Worm (Caenorhabditis elegans) whole organism, young adult: ENCODE results near the gene skih-2.

Experiments used
- B0261.1 ChIP-seq: sonication (generic microtip); optimal IDR thresholded peaks from 2 replicates; lab custom pipeline; 2016; ENCODE audit warnings: mild to moderate bottlenecking, missing genetic modification characterization, moderate library complexity, missing compliant biosample characterization
- C17E4.6 ChIP-seq: fragments of 200-800 bp; sonication (Bioruptor generic); IDR thresholded peaks from 2 replicates; pipeline ENCODE4 v1.3.6; 2022; ENCODE audit warnings: missing genetic modification reagents, missing genetic modification characterization, missing compliant biosample characterization
- T07F8.4 ChIP-seq: sonication (generic microtip); optimal IDR thresholded peaks from 2 replicates; lab custom pipeline; 2016; ENCODE audit warnings: mild to moderate bottlenecking, missing genetic modification characterization, moderate library complexity, missing compliant biosample characterization
- ZK185.1 ChIP-seq: sonication (generic microtip); optimal IDR thresholded peaks from 2 replicates; lab custom pipeline; 2016; ENCODE audit warnings: mild to moderate bottlenecking, missing genetic modification characterization, missing compliant biosample characterization; ENCODE audit not compliant: poor library complexity, severe bottlenecking
- atf-7 ChIP-seq: sonication (generic microtip); optimal IDR thresholded peaks from 2 replicates; lab custom pipeline; 2017; ENCODE audit warnings: mild to moderate bottlenecking, missing genetic modification characterization, missing compliant biosample characterization
- attf-6 ChIP-seq: fragments of 200-800 bp; sonication (Bioruptor generic); IDR thresholded peaks from 2 replicates; pipeline ENCODE4 v1.3.6; 2022; ENCODE audit warnings: missing genetic modification reagents, missing genetic modification characterization, missing compliant biosample characterization
- cebp-1 ChIP-seq, 2 experiments: fragments of 200-800 bp in 1 of 2; sonication (Bioruptor generic) in 1 of 2; sonication (generic microtip) in 1 of 2; IDR thresholded peaks in 1 of 2; optimal IDR thresholded peaks in 1 of 2; 2 replicates each; pipeline versions ENCODE4 v1.3.6 to Lab custom; 2017 to 2022; ENCODE audit warnings: missing compliant biosample characterization in 2 of 2, missing genetic modification characterization in 2 of 2, mild to moderate bottlenecking in 1 of 2, missing genetic modification reagents in 1 of 2, moderate library complexity in 1 of 2
- ceh-79 ChIP-seq: sonication (generic microtip); optimal IDR thresholded peaks from 2 replicates; lab custom pipeline; 2017; ENCODE audit warnings: mild to moderate bottlenecking, missing genetic modification characterization, missing compliant biosample characterization
- chd-7 ChIP-seq: sonication (generic microtip); optimal IDR thresholded peaks from 2 replicates; lab custom pipeline; 2016; ENCODE audit warnings: mild to moderate bottlenecking, missing genetic modification characterization, moderate library complexity, missing compliant biosample characterization
- die-1 ChIP-seq: sonication (generic microtip); optimal IDR thresholded peaks from 2 replicates; lab custom pipeline; 2016; ENCODE audit warnings: missing genotype, mild to moderate bottlenecking, missing genetic modification characterization, missing compliant biosample characterization
- dox-1 ChIP-seq: fragments of 200-800 bp; sonication (Bioruptor generic); IDR thresholded peaks from 2 replicates; pipeline ENCODE4 v1.3.6; 2022; ENCODE audit warnings: missing genetic modification reagents, missing genetic modification characterization, missing compliant biosample characterization
- dpl-1 ChIP-seq: fragments of 150-350 bp; optimal IDR thresholded peaks from 2 replicates; lab custom pipeline; 2014; ENCODE audit warnings: missing biosample characterization, missing genetic modification reagents, missing genetic modification characterization
- ekl-4 ChIP-seq: fragments of 200-800 bp; sonication (Bioruptor generic); IDR thresholded peaks from 2 replicates; pipeline ENCODE4 v1.3.6; 2022; ENCODE audit warnings: missing genetic modification reagents, missing genetic modification characterization, missing compliant biosample characterization
- gei-17 ChIP-seq: fragments of 200-800 bp; sonication (Bioruptor generic); optimal IDR thresholded peaks from 2 replicates; lab custom pipeline; 2018; ENCODE audit warnings: mild to moderate bottlenecking, missing genetic modification characterization, missing compliant biosample characterization
- him-1 ChIP-seq: sonication (generic microtip); optimal IDR thresholded peaks from 2 replicates; lab custom pipeline; 2016; ENCODE audit warnings: missing genotype, missing genetic modification reagents, missing genetic modification characterization, missing compliant biosample characterization
- hmg-20 ChIP-seq: fragments of 200-800 bp; sonication (Bioruptor generic); IDR thresholded peaks from 2 replicates; pipeline ENCODE4 v1.3.6; 2022; ENCODE audit warnings: missing genetic modification reagents, missing genetic modification characterization, missing compliant biosample characterization
- hrde-1 ChIP-seq: sonication (generic microtip); optimal IDR thresholded peaks from 2 replicates; lab custom pipeline; 2016; ENCODE audit warnings: missing genetic modification characterization, mild to moderate bottlenecking, missing compliant biosample characterization, moderate library complexity, missing genotype, missing genetic modification reagents, borderline replicate concordance
- hsf-1 ChIP-seq: fragments of 200-800 bp; sonication (Bioruptor generic); IDR thresholded peaks from 2 replicates; pipeline ENCODE4 v1.3.6; 2022; ENCODE audit warnings: missing genetic modification reagents, missing genetic modification characterization, missing compliant biosample characterization
- lag-1 ChIP-seq: fragments of 200-800 bp; sonication (Bioruptor generic); IDR thresholded peaks from 2 replicates; pipeline ENCODE4 v1.3.6; 2022; ENCODE audit warnings: missing genetic modification reagents, missing genetic modification characterization, missing compliant biosample characterization
- lin-54 ChIP-seq: fragments of 200-800 bp; sonication (Bioruptor generic); optimal IDR thresholded peaks from 2 replicates; lab custom pipeline; 2018; ENCODE audit warnings: mild to moderate bottlenecking, missing genetic modification characterization, missing compliant biosample characterization
- lir-1 ChIP-seq: fragments of 200-800 bp; sonication (Bioruptor generic); conservative IDR thresholded peaks from 2 replicates; pipeline ENCODE4 v1.3.6; 2022; ENCODE audit warnings: missing genetic modification reagents, missing genetic modification characterization, missing compliant biosample characterization
- lsy-27 ChIP-seq: sonication (generic microtip); optimal IDR thresholded peaks from 2 replicates; lab custom pipeline; 2017; ENCODE audit warnings: missing genetic modification characterization, mild to moderate bottlenecking, missing compliant biosample characterization, antibody characterized with exemption, missing genotype, borderline replicate concordance; ENCODE audit not compliant: insufficient read depth
- madf-10 ChIP-seq: sonication (generic microtip); optimal IDR thresholded peaks from 2 replicates; lab custom pipeline; 2016; ENCODE audit warnings: mild to moderate bottlenecking, missing genetic modification characterization, missing compliant biosample characterization
- madf-3 ChIP-seq: fragments of 200-800 bp; sonication (Bioruptor generic); IDR thresholded peaks from 2 replicates; pipeline ENCODE4 v1.3.6; 2022; ENCODE audit warnings: missing genetic modification reagents, missing genetic modification characterization, missing compliant biosample characterization
- madf-6 ChIP-seq: fragments of 200-800 bp; sonication (Bioruptor generic); IDR thresholded peaks from 2 replicates; pipeline ENCODE4 v1.3.6; 2022; ENCODE audit warnings: missing genetic modification reagents, missing genetic modification characterization, missing compliant biosample characterization
- mcd-1 ChIP-seq: fragments of 200-800 bp; sonication (Bioruptor generic); IDR thresholded peaks from 2 replicates; pipeline ENCODE4 v1.3.6; 2022; ENCODE audit warnings: missing genetic modification reagents, missing genetic modification characterization, missing compliant biosample characterization
- nhr-120 ChIP-seq: fragments of 200-800 bp; sonication (Bioruptor generic); IDR thresholded peaks from 2 replicates; pipeline ENCODE4 v1.3.6; 2022; ENCODE audit warnings: missing genetic modification characterization, missing compliant biosample characterization
- pbrm-1 ChIP-seq: fragments of 200-800 bp; sonication (Bioruptor generic); IDR thresholded peaks from 2 replicates; pipeline ENCODE4 v1.3.6; 2022; ENCODE audit warnings: missing genetic modification reagents, missing genetic modification characterization, missing compliant biosample characterization
- rcor-1 ChIP-seq: fragments of 200-800 bp; sonication (Bioruptor generic); IDR thresholded peaks from 2 replicates; pipeline ENCODE4 v1.3.6; 2022; ENCODE audit warnings: missing genetic modification reagents, missing genetic modification characterization, missing compliant biosample characterization
- rec-8 ChIP-seq, 2 experiments: sonication (generic microtip); optimal IDR thresholded peaks; 2 replicates each; lab custom pipeline; 2016; ENCODE audit warnings: mild to moderate bottlenecking in 2 of 2, missing genetic modification characterization in 2 of 2, missing genetic modification reagents in 2 of 2, missing genotype in 2 of 2, missing biosample characterization in 1 of 2, missing compliant biosample characterization in 1 of 2, moderate library complexity in 1 of 2
- repo-1 ChIP-seq: sonication (generic microtip); optimal IDR thresholded peaks from 2 replicates; lab custom pipeline; 2017; ENCODE audit warnings: mild to moderate bottlenecking, missing genetic modification characterization, missing compliant biosample characterization
- snpc-1.1 ChIP-seq: sonication (generic microtip); optimal IDR thresholded peaks from 2 replicates; lab custom pipeline; 2017; ENCODE audit warnings: missing genetic modification characterization, mild to moderate bottlenecking, missing compliant biosample characterization, antibody characterized with exemption, moderate library complexity, missing genotype, missing genetic modification reagents; ENCODE audit not compliant: insufficient read depth
- snpc-1.3 ChIP-seq: sonication (generic microtip); optimal IDR thresholded peaks from 2 replicates; lab custom pipeline; 2017; ENCODE audit warnings: missing genetic modification characterization, mild to moderate bottlenecking, missing compliant biosample characterization, antibody characterized with exemption, moderate library complexity, missing genotype, missing genetic modification reagents; ENCODE audit not compliant: insufficient read depth
- snpc-3.4 ChIP-seq: sonication (generic microtip); optimal IDR thresholded peaks from 2 replicates; lab custom pipeline; 2017; ENCODE audit warnings: missing genetic modification characterization, mild to moderate bottlenecking, missing compliant biosample characterization, antibody characterized with exemption, moderate library complexity, missing genotype, missing genetic modification reagents
- snpc-4 ChIP-seq, 5 experiments: fragments of 150-350 bp in 1 of 5; sonication (generic microtip) in 4 of 5; optimal IDR thresholded peaks; 2 replicates each; lab custom pipeline; 2014 to 2018; ENCODE audit warnings: missing genetic modification characterization in 5 of 5, missing biosample characterization in 3 of 5, antibody characterized with exemption in 2 of 5, mild to moderate bottlenecking in 2 of 5, missing compliant biosample characterization in 2 of 5, missing genotype in 2 of 5, moderate library complexity in 2 of 5, missing genetic modification reagents in 1 of 5
- tbx-9 ChIP-seq: sonication (generic microtip); optimal IDR thresholded peaks from 2 replicates; lab custom pipeline; 2016; ENCODE audit warnings: borderline replicate concordance, missing genetic modification characterization, inconsistent platforms, missing compliant biosample characterization
- tlf-1 ChIP-seq: fragments of 200-800 bp; sonication (Bioruptor generic); optimal IDR thresholded peaks from 2 replicates; lab custom pipeline; 2018; ENCODE audit warnings: mild to moderate bottlenecking, missing genetic modification characterization, missing compliant biosample characterization
- unc-130 ChIP-seq: sonication (generic microtip); optimal IDR thresholded peaks from 2 replicates; lab custom pipeline; 2016; ENCODE audit warnings: missing genetic modification reagents, missing genetic modification characterization, missing compliant biosample characterization
- zim-3 ChIP-seq: sonication (generic microtip); optimal IDR thresholded peaks from 2 replicates; lab custom pipeline; 2017; ENCODE audit warnings: mild to moderate bottlenecking, missing genetic modification characterization, moderate library complexity, missing compliant biosample characterization
- ztf-26 ChIP-seq: sonication (generic microtip); optimal IDR thresholded peaks from 2 replicates; lab custom pipeline; 2017; ENCODE audit warnings: missing genetic modification characterization, missing compliant biosample characterization
- ztf-28 ChIP-seq: fragments of 200-800 bp; sonication (Bioruptor generic); IDR thresholded peaks from 2 replicates; pipeline ENCODE4 v1.3.6; 2022; ENCODE audit warnings: missing genetic modification reagents, missing genetic modification characterization, missing compliant biosample characterization
- ztf-3 ChIP-seq: fragments of 200-800 bp; sonication (Bioruptor generic); optimal IDR thresholded peaks from 2 replicates; lab custom pipeline; 2018; ENCODE audit warnings: mild to moderate bottlenecking, missing genetic modification characterization, missing compliant biosample characterization

skih-2 gene

ce11 chrIV:11146962-11147470 lies 4.9 kb upstream of the skih-2 start, which contains the start of gene pigq-1 (continued):
- no peak for TF ChIP-seq lir-1 (GFP tag; lab: Robert Waterston, UW)
- no peak for TF ChIP-seq lin-54 (GFP tag; lab: Kevin White, UChicago)
- TF ChIP-seq him-1, result peak; percentile 56
- TF ChIP-seq cebp-1 (GFP tag; IDR thresholded peaks at IDR 0.05; lab: Robert Waterston, UW), result no peak
- peak; percentile 35 for TF ChIP-seq cebp-1 (tag; optimal IDR thresholded peaks at IDR 0.05; lab: Kevin White, UChicago)
- TF ChIP-seq C17E4.6 (GFP tag; lab: Robert Waterston, UW), result 0 out of 2 replicates have a peak, but pooled peaks have one; percentile 6
- no peak for TF ChIP-seq hmg-20 (GFP tag; lab: Robert Waterston, UW)
- peak; percentile 90 for TF ChIP-seq hrde-1
- no peak for TF ChIP-seq snpc-4 (GFP tag; optimal IDR thresholded peaks at IDR 0.05; lab: Kevin White, UChicago)
- TF ChIP-seq snpc-4 (tag; optimal IDR thresholded peaks at IDR 0.05; lab: Kevin White, UChicago), result peak in 2 of 4 experiments; percentile 47 to 48
- no peak for TF ChIP-seq ztf-28 (GFP tag; lab: Robert Waterston, UW)
- TF ChIP-seq snpc-3.4, result peak; percentile 68

ce11 chrIV:11146492-11146891 lies 4.3 kb upstream of the skih-2 start:
- TF ChIP-seq nhr-120 (GFP tag; lab: Robert Waterston, UW), result no peak
- TF ChIP-seq ztf-3 (GFP tag; lab: Kevin White, UChicago), result no peak
- TF ChIP-seq mcd-1, result no peak
- no peak for TF ChIP-seq ZK185.1 (tag; lab: Kevin White, UChicago)
- no peak for TF ChIP-seq madf-6 (GFP tag; lab: Robert Waterston, UW)
- TF ChIP-seq lsy-27 (tag; lab: Kevin White, UChicago), result no peak
- no peak for TF ChIP-seq dpl-1 (GFP tag; lab: Kevin White, UChicago)
- no peak for TF ChIP-seq repo-1 (tag; lab: Kevin White, UChicago)
- TF ChIP-seq madf-10 (tag; lab: Kevin White, UChicago), result no peak
- TF ChIP-seq tbx-9 (tag; lab: Kevin White, UChicago), result no peak
- TF ChIP-seq hsf-1, result no peak
- no peak for TF ChIP-seq B0261.1 (tag; lab: Kevin White, UChicago)

DNA sequence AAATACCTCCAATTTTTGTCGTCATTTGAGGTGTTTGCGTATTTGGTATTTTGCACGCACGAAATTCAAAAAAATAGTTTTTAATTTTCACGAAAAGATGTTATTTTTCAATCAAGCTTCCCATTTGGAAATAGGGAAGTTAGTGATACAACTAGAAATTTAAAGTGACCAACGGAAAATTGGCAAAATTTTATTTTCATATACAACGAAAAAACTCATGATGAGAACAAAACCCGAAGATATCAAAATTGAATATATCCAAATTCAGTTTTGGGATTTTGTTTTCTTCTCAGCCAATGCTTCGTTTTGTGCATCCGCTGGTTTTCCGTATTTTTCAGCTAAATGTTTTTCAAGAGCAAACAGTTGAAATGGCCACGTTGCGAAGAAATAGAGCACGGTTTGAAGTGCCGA lies 3.8 kb upstream of the skih-2 start:
- TF ChIP-seq T07F8.4 (tag; lab: Kevin White, UChicago) (no peak), ztf-26 (tag; lab: Kevin White, UChicago) (peak; percentile 2), hmg-20 (GFP tag; lab: Robert Waterston, UW) (no peak), lag-1 (GFP tag; lab: Robert Waterston, UW) (no peak), snpc-1.1 (tag; lab: Kevin White, UChicago) (peak; percentile 28), chd-7 (tag; lab: Kevin White, UChicago) (peak; percentile 63), repo-1 (tag; lab: Kevin White, UChicago) (peak; percentile 78), hsf-1 (peak; percentile 74), dox-1 (GFP tag; lab: Robert Waterston, UW) (no peak), rec-8 (tag; optimal IDR thresholded peaks at IDR 0.05; lab: Kevin White, UChicago) (peak in 1 of 2 experiments; percentile 53), ceh-79 (tag; lab: Kevin White, UChicago) (peak; percentile 57), die-1 (tag; lab: Kevin White, UChicago) (peak; percentile 35), tlf-1 (peak; percentile 76), madf-3 (GFP tag; lab: Robert Waterston, UW) (0 out of 2 replicates have a peak, but pooled peaks have one; percentile 38), gei-17 (GFP tag; lab: Kevin White, UChicago) (no peak), pbrm-1 (peak; percentile 52; the same call in 1 of the 2 replicates), lir-1 (GFP tag; lab: Robert Waterston, UW) (no peak), zim-3 (tag; lab: Kevin White, UChicago) (peak; percentile 75), rcor-1 (GFP tag; lab: Robert Waterston, UW) (no peak), snpc-1.3 (tag; lab: Kevin White, UChicago) (peak; percentile 26), ztf-3 (GFP tag; lab: Kevin White, UChicago) (no peak), atf-7 (tag; lab: Kevin White, UChicago) (peak; percentile 46), attf-6 (GFP tag; lab: Robert Waterston, UW) (peak; percentile 78; the same call in 1 of the 2 replicates), unc-130 (peak; percentile 83), ekl-4 (GFP tag; lab: Robert Waterston, UW) (peak; percentile 72)
